Fruit fly (Drosophila melanogaster): Measurements from ENCODE around the gene elm.

Gene elm

DNA sequence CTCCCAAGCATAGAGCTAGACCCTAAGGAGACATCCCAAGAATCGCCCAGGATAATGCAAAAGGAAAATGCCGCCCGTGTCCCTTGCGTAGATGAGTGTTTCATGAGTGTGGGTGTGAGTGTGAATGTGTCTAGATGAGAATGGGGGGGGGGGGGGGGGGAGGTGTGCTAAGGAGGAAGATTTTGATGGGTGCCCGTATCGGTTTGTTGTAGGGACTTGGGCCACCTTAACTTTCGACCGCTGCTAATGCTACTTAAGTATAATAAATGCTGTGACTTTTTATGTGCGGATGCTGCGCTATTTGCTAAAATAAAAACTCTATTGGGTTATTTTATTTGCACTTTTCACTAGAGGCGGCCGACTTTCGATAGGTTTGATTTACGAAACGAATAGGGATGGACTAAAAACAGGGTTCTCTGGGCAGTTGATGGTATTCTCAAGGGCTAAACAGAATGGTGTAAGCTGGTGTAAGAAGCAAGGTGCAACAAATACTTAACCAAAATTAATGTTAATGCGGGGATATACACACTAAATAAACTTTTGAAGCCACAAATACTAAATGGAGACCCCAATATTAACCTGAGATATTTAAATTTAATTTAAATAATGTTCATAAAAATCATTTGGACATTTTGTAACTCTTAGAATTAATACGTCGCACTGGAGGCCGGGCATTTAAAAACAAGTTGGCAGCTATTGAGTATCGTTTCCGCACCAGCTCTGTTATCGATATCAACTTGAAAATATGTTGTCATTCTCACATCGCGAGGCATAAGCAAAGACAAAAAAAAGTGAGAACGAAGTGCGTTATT lies 14.5 kb upstream of the elm start, which contains the start of the genes Xe7 and Atg17 (continued):
- TF ChIP-seq CG4318 (GFP tag; optimal IDR thresholded peaks at IDR 0.05) = peak; percentile 93
- TF ChIP-seq CG11294 (GFP tag; IDR thresholded peaks at IDR 0.05) = peak; percentile 88; the same call in 1 of the 2 replicates
- peak; percentile 77 for TF ChIP-seq dsx (GFP tag; optimal IDR thresholded peaks at IDR 0.05; ENCODE audit: poor library complexity, severe bottlenecking)
- peak; percentile 84 for TF ChIP-seq Ets96B (tag; optimal IDR thresholded peaks at IDR 0.05)
- TF ChIP-seq CG3919 (GFP tag; optimal IDR thresholded peaks at IDR 0.05) = peak; percentile 92
- peak; percentile 90 for TF ChIP-seq CG8632 (GFP tag; optimal IDR thresholded peaks at IDR 0.05)
- peak; percentile 92 for TF ChIP-seq achi (GFP tag; optimal IDR thresholded peaks at IDR 0.05)
- TF ChIP-seq fd85E (GFP tag; optimal IDR thresholded peaks at IDR 0.05) = peak; percentile 81
- TF ChIP-seq CG9139 (GFP tag; optimal IDR thresholded peaks at IDR 0.05) = no peak
- TF ChIP-seq CG7368 (GFP tag; optimal IDR thresholded peaks at IDR 0.05) = peak; percentile 89
- TF ChIP-seq fd59A (GFP tag; optimal IDR thresholded peaks at IDR 0.05) = peak; percentile 83
- TF ChIP-seq acj6 (GFP tag; optimal IDR thresholded peaks at IDR 0.05) = peak; percentile 94
- peak; percentile 90 for TF ChIP-seq Met (GFP tag; optimal IDR thresholded peaks at IDR 0.05)
- peak; percentile 86 for TF ChIP-seq CG10669 (GFP tag; optimal IDR thresholded peaks at IDR 0.05)
- TF ChIP-seq Eip78C (GFP tag) = peak; percentile 94
- peak; percentile 92 for TF ChIP-seq eg (GFP tag; IDR thresholded peaks at IDR 0.05)
- TF ChIP-seq topi (GFP tag; optimal IDR thresholded peaks at IDR 0.05) = peak; percentile 91
- TF ChIP-seq CG10631 (GFP tag; optimal IDR thresholded peaks at IDR 0.05) = peak; percentile 97
- peak; percentile 83 for TF ChIP-seq net (GFP tag; optimal IDR thresholded peaks at IDR 0.05)
- peak; percentile 89 for TF ChIP-seq Eip75B (GFP tag; optimal IDR thresholded peaks at IDR 0.05)
- peak; percentile 93 for TF ChIP-seq lz (GFP tag; optimal IDR thresholded peaks at IDR 0.05)

DNA sequence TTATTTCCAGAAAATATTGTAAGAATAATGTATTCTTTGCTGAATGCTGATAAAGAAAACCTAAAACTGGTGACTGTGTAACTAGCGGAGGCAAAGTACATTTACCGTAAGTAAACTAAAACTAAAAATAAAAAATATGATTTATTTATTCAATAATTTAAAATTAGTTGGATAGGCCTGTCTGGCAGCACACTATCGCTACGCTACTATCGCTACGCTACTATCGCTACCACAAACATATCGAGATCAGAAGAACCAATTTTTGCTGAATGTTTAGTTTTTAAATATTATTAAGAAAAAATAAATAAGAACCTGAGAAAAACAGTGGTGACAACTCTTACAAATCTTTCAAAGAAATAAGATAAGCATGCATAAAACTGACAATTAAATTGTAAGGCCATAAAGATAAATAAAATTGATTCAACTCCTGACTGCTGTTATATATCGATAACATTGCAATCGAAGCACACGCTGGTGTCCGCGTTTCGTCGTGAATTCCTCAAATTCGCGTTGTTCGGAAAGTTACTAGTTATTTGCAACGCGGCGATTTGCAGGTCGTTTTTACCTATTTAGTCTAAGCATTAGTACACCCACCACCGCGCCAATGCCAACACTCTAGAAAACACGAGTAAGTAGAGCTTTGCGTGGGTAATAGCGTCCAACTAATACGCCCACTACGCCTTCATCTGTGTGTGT lies 5.7 kb upstream of the elm start, which contains the start of gene Wdr33:
TSS of gene Wdr33 (plus strand) at position 438 of the 696 bp plus-strand sequence.
- TF ChIP-seq cyc (GFP tag; optimal IDR thresholded peaks at IDR 0.05) (peak; percentile 36), Sox15 (GFP tag; optimal IDR thresholded peaks at IDR 0.05) (peak; percentile 45), Hr4 (GFP tag; optimal IDR thresholded peaks at IDR 0.05) (peak; percentile 45), achi (GFP tag; optimal IDR thresholded peaks at IDR 0.05) (peak; percentile 35), Eip75B (GFP tag; optimal IDR thresholded peaks at IDR 0.05) (peak; percentile 4), CG9139 (GFP tag; optimal IDR thresholded peaks at IDR 0.05) (no peak), esn (GFP tag; optimal IDR thresholded peaks at IDR 0.05) (peak; percentile 40), Met (GFP tag; optimal IDR thresholded peaks at IDR 0.05) (peak; percentile 28), CG31627 (GFP tag; optimal IDR thresholded peaks at IDR 0.05) (no peak), CG3032 (tag; optimal IDR thresholded peaks at IDR 0.05) (peak; percentile 19), CG15336 (GFP tag; IDR thresholded peaks at IDR 0.05) (no peak), topi (GFP tag; optimal IDR thresholded peaks at IDR 0.05) (peak; percentile 24), Eip93F (GFP tag; optimal IDR thresholded peaks at IDR 0.05) (no peak), Blimp-1 (GFP tag; optimal IDR thresholded peaks at IDR 0.05) (no peak), CG4318 (GFP tag; optimal IDR thresholded peaks at IDR 0.05) (no peak), Hr39 (GFP tag; optimal IDR thresholded peaks at IDR 0.05) (peak; percentile 33), CG8119 (GFP tag; IDR thresholded peaks at IDR 0.05) (no peak), Smox (GFP tag; optimal IDR thresholded peaks at IDR 0.05) (peak; percentile 31), dac (GFP tag; optimal IDR thresholded peaks at IDR 0.05) (no peak), lz (GFP tag; optimal IDR thresholded peaks at IDR 0.05) (peak; percentile 24), svp (GFP tag) (peak; percentile 68), CG6163 (GFP tag; IDR thresholded peaks at IDR 0.05) (peak; percentile 50; the same call in 2 of the 3 replicates), CG34406 (GFP tag; optimal IDR thresholded peaks at IDR 0.05) (peak; percentile 3), CG8632 (GFP tag; optimal IDR thresholded peaks at IDR 0.05) (peak; percentile 51), CG10669 (GFP tag; optimal IDR thresholded peaks at IDR 0.05) (peak; percentile 41), CG11902 (GFP tag; optimal IDR thresholded peaks at IDR 0.05) (peak; percentile 48), CG8319 (GFP tag; optimal IDR thresholded peaks at IDR 0.05) (peak; percentile 6), fkh (GFP tag; optimal IDR thresholded peaks at IDR 0.05) (peak; percentile 32), CG11762 (GFP tag; optimal IDR thresholded peaks at IDR 0.05; ENCODE audit: insufficient read depth) (peak; percentile 26), Eip78C (GFP tag) (peak; percentile 9), acj6 (GFP tag; optimal IDR thresholded peaks at IDR 0.05) (peak; percentile 54), ss (GFP tag; optimal IDR thresholded peaks at IDR 0.05) (no peak), CG10631 (GFP tag; optimal IDR thresholded peaks at IDR 0.05) (peak; percentile 50), vri (GFP tag; optimal IDR thresholded peaks at IDR 0.05) (no peak), fd85E (GFP tag; optimal IDR thresholded peaks at IDR 0.05) (no peak), Ets96B (tag; optimal IDR thresholded peaks at IDR 0.05) (peak; percentile 20), OdsH (GFP tag; optimal IDR thresholded peaks at IDR 0.05) (no peak), CG7368 (GFP tag; optimal IDR thresholded peaks at IDR 0.05) (no peak)
